Fruit fly (Drosophila melanogaster) whole organism: ENCODE data around the gene CG5882.

Experiments used
- CG8478 ChIP-seq: fragments of >200 bp; optimal IDR thresholded peaks from 2 replicates; lab custom pipeline; 2018; ENCODE audit warnings: inconsistent platforms
- Dll ChIP-seq: fragments of >200 bp; optimal IDR thresholded peaks from 2 replicates; lab custom pipeline; 2017
- EcR ChIP-seq, 2 experiments: fragments of >200 bp; optimal IDR thresholded peaks; 2 replicates each; lab custom pipeline; 2017; ENCODE audit warnings: missing biosample characterization in 2 of 2, missing genetic modification characterization in 2 of 2, missing genetic modification reagents in 2 of 2
- pan ChIP-seq: fragments of >200 bp; optimal IDR thresholded peaks from 2 replicates; lab custom pipeline; 2017
- psq ChIP-seq: fragments of >200 bp; optimal IDR thresholded peaks from 2 replicates; lab custom pipeline; 2017
- usp ChIP-seq: fragments of >200 bp; optimal IDR thresholded peaks from 2 replicates; lab custom pipeline; 2017; ENCODE audit warnings: missing biosample characterization, missing genetic modification characterization, mixed read lengths

CG5882 gene

DNA sequence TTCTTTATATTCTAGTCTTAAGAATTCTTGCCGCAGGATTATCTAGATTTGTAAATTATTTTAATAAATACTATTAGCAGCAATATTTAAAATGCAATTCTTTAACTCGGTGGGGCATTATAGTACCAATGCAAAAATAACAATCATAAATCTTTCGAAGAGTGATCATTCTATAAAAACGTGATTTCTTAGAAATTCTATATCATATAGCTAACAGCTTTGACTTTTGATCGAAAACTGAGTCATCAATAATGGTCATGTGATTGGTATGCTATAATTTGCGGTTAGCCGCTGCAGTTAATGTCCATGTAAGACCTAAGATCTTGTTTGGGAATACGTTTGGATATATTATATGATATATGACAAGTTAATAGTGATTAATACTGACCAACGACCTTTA is 44.4 kb downstream of the CG5882 start, which contains the start of gene ppk31:
TSS of gene ppk31 (plus strand) at position 301 of the 400 bp plus-strand sequence.
- TF ChIP-seq psq (lab: Kevin White, UChicago) (no peak), usp (GFP tag; lab: Kevin White, UChicago) (no peak), pan (lab: Kevin White, UChicago) (no peak), CG8478 (no peak), Dll (lab: Kevin White, UChicago) (no peak), EcR (GFP tag; optimal IDR thresholded peaks at IDR 0.05; lab: Kevin White, UChicago) (no peak)

DNA sequence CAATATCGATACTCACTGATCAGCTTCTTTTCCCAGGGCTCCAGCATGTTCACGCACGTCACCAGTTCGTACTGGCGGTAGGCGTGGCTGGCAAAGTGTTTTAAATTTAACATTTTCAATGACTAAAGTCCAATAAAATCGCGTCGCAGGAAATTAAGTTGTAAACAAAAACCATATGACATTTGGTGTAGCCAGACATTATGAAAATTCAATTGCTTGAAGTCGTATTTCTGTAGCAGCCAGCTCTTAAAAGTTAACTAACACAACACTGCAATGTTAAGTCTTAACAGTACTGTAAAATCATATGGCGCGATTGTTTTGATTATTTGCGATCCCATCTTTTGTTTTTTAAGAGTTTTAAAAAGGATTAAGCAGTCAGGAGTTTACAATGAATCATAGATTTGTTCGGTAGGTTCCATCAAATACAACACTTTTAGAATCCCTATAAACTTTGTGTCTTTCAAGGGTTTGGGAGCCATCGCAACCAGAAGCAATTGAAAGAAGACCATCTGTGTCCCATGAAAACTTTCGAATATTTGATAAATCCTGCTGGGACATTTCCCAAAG is 47.1 kb downstream of the CG5882 start, which contains the start of the genes CG34293 and spn-D:
TSS of gene CG34293 (minus strand) at position 160 of the 567 bp plus-strand sequence.
TSS of gene spn-D (plus strand) at position 301 of the 567 bp plus-strand sequence.
- TF ChIP-seq usp (GFP tag; lab: Kevin White, UChicago) (no peak), pan (lab: Kevin White, UChicago) (no peak), psq (lab: Kevin White, UChicago) (no peak), CG8478 (no peak), EcR (GFP tag; optimal IDR thresholded peaks at IDR 0.05; lab: Kevin White, UChicago) (no peak), Dll (lab: Kevin White, UChicago) (no peak)

DNA sequence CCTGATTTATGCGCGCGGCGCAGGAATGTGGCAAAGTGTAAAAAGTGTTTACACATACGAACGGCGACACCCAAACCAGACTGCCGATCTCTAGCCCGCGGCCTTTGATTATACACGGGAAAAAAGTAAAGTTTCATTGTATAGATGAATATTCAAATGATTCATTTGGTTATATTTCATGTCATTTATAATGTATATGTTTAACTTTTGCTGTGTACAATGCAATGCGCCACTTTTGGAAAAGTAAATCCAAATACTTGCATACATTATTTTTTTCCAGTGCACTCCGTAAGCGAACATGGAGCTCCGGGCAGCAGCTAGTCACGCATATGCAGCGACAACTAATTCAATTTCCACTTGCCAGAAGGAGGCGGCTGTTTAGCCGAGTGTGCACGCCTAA is 48.9 kb downstream of the CG5882 start:
- TF ChIP-seq pan (lab: Kevin White, UChicago) (no peak), psq (lab: Kevin White, UChicago) (no peak), Dll (lab: Kevin White, UChicago) (no peak), EcR (GFP tag; optimal IDR thresholded peaks at IDR 0.05; lab: Kevin White, UChicago) (no peak), usp (GFP tag; lab: Kevin White, UChicago) (no peak), CG8478 (no peak)

DNA sequence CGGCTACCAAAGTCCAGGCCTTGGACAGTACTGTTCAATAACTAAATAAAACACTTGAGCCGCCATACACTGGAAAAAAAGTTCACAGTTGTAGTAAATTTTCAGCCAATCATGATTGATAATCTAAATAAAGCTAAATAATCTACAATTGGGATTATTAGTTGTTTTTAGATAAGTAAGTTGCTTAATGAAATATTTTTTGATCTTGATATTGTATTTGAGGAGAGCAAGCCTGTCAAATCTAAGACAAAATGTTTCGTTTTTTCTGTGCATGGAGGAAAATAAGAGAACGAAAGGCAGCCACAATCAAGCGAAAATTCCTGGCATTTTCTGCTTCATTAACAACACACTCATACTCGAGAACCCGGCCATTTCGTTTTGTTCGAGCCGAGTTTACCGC is 52.7 kb downstream of the CG5882 start:
- no peak for TF ChIP-seq CG8478
- TF ChIP-seq psq (lab: Kevin White, UChicago): no peak
- no peak for TF ChIP-seq usp (GFP tag; lab: Kevin White, UChicago)
- no peak for TF ChIP-seq pan (lab: Kevin White, UChicago)
- no peak for TF ChIP-seq EcR (GFP tag; optimal IDR thresholded peaks at IDR 0.05; lab: Kevin White, UChicago)
- TF ChIP-seq Dll (lab: Kevin White, UChicago): no peak
